Worm (Caenorhabditis elegans): Measurements from ENCODE around the gene pcf-11.
A peak's percentile ranks its signal among the peaks of the same experiment; 100 is the strongest.

Gene pcf-11

DNA sequence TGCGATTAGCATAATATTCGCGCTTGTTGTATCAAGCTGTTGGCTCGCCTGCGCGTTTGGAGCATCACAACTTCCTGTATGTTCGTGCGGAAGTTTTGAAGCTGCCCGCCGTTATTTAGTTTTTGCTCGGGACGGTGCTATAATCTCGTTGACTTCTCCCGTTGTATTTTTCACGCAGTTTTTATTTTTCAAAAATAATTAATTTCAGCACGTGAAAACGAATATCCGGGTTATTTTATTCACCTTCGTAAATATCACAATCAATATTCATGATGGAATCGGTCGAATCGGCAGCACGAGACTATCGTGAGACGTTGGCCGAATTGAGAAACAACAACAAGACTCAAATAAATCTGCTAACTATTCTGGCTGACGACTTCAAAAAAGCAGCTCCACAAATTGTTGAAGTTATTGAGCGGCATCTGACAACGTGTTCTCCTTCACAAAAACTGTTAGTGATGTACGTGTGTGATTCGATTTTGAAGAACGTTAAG, 469 bp downstream of the pcf-11 start (continued):
- TF ChIP-seq ZK546.5 (tag; optimal IDR thresholded peaks at IDR 0.05) (no peak), unc-130 (GFP tag; optimal IDR thresholded peaks at IDR 0.05) (no peak), attf-4 (tag; optimal IDR thresholded peaks at IDR 0.05) (no peak), sdz-12 (GFP tag; optimal IDR thresholded peaks at IDR 0.05) (peak; percentile 41), lin-29 (GFP tag; IDR thresholded peaks at IDR 0.05) (no peak), hif-1 (tag; optimal IDR thresholded peaks at IDR 0.05) (peak in 1 of 2 experiments; percentile 43), rbr-2 (tag; optimal IDR thresholded peaks at IDR 0.05) (peak; percentile 46), hlh-11 (tag; optimal IDR thresholded peaks at IDR 0.05) (peak; percentile 15), vab-7 (GFP tag; IDR thresholded peaks at IDR 0.05) (no peak; the same call in 1 of the 2 replicates), pha-4 (GFP tag; IDR thresholded peaks at IDR 0.05) (peak; percentile 72), pha-4 (tag; optimal IDR thresholded peaks at IDR 0.05) (no peak), spr-3 (GFP tag; optimal IDR thresholded peaks at IDR 0.05) (no peak), daf-8 (GFP tag; IDR thresholded peaks at IDR 0.05) (no peak), madf-5 (GFP tag; IDR thresholded peaks at IDR 0.05) (no peak), set-16 (GFP tag; IDR thresholded peaks at IDR 0.05) (no peak)

DNA sequence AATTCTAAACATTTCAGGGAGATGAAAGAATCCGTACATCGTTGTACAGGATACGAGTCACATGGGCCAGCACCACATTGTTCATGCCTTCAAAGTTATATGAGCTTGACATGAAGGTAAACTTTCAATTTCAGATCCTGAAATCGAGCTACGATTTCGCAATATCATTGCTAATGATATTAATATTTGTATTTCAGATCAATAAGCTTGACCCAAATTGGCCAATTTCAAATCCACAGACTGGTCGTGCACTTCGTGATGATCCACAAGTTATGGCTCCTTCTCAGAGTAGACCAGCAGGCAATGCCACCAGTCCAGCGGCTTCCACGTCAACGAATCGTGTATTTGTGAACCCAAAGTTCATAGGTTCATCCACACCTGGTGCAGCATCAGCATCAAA, 1.7 kb downstream of the pcf-11 start:
- TF ChIP-seq hlh-11 (tag; optimal IDR thresholded peaks at IDR 0.05) (no peak), unc-62 (GFP tag; optimal IDR thresholded peaks at IDR 0.05 in 1 of 2) (peak in 1 of 2 experiments; percentile 60), unc-62 (tag; optimal IDR thresholded peaks at IDR 0.05) (no peak), nhr-11 (tag; optimal IDR thresholded peaks at IDR 0.05) (no peak), aha-1 (tag) (peak; percentile 53), zfp-2 (tag; optimal IDR thresholded peaks at IDR 0.05) (no peak), daf-19 (GFP tag; conservative IDR thresholded peaks at IDR 0.05) (no peak)

DNA sequence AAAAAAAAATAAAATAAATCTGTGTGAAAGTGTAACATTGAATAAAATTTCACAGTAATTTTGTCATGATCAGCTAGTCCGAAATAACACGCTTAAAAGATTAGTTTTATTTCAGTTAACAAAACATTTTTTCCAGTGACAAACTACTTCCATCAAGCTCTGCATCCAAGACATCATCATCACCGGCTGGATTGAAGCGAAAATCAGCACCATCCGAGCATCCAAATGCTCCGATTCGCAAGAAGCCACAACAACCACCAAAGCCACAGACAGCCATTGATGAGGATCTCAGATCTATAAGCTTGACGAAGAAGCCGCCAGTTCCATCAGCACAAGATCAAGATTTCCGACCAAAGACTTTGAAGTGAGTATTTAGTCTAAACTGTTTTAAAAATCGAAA, 2.5 kb downstream of the pcf-11 start:
- TF ChIP-seq dmd-9 (GFP tag; IDR thresholded peaks at IDR 0.05) (no peak), spr-3 (GFP tag; optimal IDR thresholded peaks at IDR 0.05) (no peak), aha-1 (tag) (peak; percentile 78), T26A8.4 (GFP tag; IDR thresholded peaks at IDR 0.05) (peak; percentile 49; the same call in 1 of the 2 replicates), lin-38 (GFP tag; IDR thresholded peaks at IDR 0.05) (0 out of 2 replicates have a peak, but pooled peaks have one; percentile 11)

DNA sequence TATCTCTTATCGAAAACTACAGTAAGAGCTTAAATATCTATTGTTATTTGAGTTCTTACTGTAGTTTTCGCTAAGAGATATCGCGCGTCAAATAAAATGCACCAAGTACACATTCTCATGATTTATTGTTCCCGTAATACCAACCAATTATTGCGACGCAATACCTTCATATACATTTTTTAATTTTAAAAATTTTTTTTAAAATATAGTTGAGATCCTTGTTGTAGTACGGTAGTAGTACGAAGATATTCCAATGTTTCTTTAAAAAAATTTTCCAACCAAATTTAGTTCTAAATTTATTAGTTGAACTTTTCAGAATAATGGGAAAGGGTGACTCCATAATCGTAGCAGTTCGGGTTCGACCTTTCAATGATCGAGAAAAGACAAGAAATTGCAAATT, 5.9 kb downstream of the pcf-11 start, which contains the start of gene klp-6:
TSS of gene klp-6 (plus strand) at position 301 of the 400 bp plus-strand sequence.
- TF ChIP-seq ceh-44 (GFP tag; IDR thresholded peaks at IDR 0.05) (no peak), spr-3 (GFP tag; optimal IDR thresholded peaks at IDR 0.05) (no peak), dve-1 (tag; optimal IDR thresholded peaks at IDR 0.05; ENCODE audit: insufficient read depth) (no peak), daf-8 (GFP tag; IDR thresholded peaks at IDR 0.05) (no peak), nhr-42 (GFP tag; IDR thresholded peaks at IDR 0.05) (no peak), ceh-20 (GFP tag; IDR thresholded peaks at IDR 0.05) (no peak), nhr-25 (tag; optimal IDR thresholded peaks at IDR 0.05; ENCODE audit: borderline replicate concordance, insufficient read depth) (no peak), pha-4 (GFP tag; IDR thresholded peaks at IDR 0.05) (no peak), pha-4 (tag; optimal IDR thresholded peaks at IDR 0.05) (no peak), attf-4 (tag; optimal IDR thresholded peaks at IDR 0.05) (no peak), F37D6.2 (tag; optimal IDR thresholded peaks at IDR 0.05) (no peak), aly-2 (tag; optimal IDR thresholded peaks at IDR 0.05) (no peak), unc-130 (GFP tag; optimal IDR thresholded peaks at IDR 0.05) (no peak), lin-13 (GFP tag; optimal IDR thresholded peaks at IDR 0.05) (no peak), nhr-111 (GFP tag; optimal IDR thresholded peaks at IDR 0.05) (no peak), D1046.2 (GFP tag; IDR thresholded peaks at IDR 0.05) (no peak), lin-15B (tag; optimal IDR thresholded peaks at IDR 0.05) (no peak)

Measured in whole organism, L4 larva.